Fruit fly (Drosophila melanogaster): ENCODE measurements around the gene TP53INP.
A peak's percentile ranks its signal among the peaks of the same experiment; 100 is the strongest.

The TP53INP gene

DNA sequence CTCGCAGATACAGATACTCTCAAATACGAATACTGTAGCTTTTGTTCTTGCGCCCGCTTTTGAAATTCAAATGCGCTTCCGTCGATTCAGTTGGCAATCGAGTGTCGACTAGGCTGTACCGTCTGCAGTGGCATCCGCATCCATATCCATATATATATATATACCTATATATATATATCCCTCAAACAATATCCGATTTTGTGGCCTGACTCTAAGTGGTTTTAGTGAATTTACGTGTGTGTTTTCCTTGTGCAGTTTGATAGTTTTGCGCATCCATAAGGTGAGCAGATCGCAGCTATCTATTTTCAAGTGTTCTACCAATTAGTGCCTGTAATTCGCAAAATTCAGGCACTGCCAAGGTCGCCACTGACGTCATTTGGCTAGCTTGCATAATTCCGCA, 7.8 kb downstream of the TP53INP start:
- TF ChIP-seq Pdp1 (GFP tag; optimal IDR thresholded peaks at IDR 0.05) (peak in 1 of 2 experiments; percentile 30), CG17802 (tag; optimal IDR thresholded peaks at IDR 0.05) (no peak), sens (GFP tag) (peak; percentile 40), CG34422 (GFP tag; IDR thresholded peaks at IDR 0.05) (no peak), CG8388 (GFP tag; optimal IDR thresholded peaks at IDR 0.05) (no peak), CG8290 (GFP tag; optimal IDR thresholded peaks at IDR 0.05) (no peak), CG8290 (tag; optimal IDR thresholded peaks at IDR 0.05) (peak in 1 of 2 experiments; percentile 7)

dm6 chr3L:4415326-4416274, 8.9 kb downstream of the TP53INP start:
- TF ChIP-seq stc (GFP tag; IDR thresholded peaks at IDR 0.05): no peak
- TF ChIP-seq CG12219 (GFP tag; optimal IDR thresholded peaks at IDR 0.05): no peak
- no peak for TF ChIP-seq Trl (optimal IDR thresholded peaks at IDR 0.05)
- no peak for TF ChIP-seq Trl (GFP tag; optimal IDR thresholded peaks at IDR 0.05)
- no peak for TF ChIP-seq HLH54F (GFP tag; optimal IDR thresholded peaks at IDR 0.05)
- TF ChIP-seq ase (GFP tag; IDR thresholded peaks at IDR 0.05): no peak
- no peak for TF ChIP-seq TFAM (GFP tag; optimal IDR thresholded peaks at IDR 0.05)
- TF ChIP-seq sc (optimal IDR thresholded peaks at IDR 0.05): no peak
- TF ChIP-seq sc (GFP tag; optimal IDR thresholded peaks at IDR 0.05): no peak
- TF ChIP-seq Elba2 (GFP tag; optimal IDR thresholded peaks at IDR 0.05): no peak
- TF ChIP-seq CG13894 (tag; optimal IDR thresholded peaks at IDR 0.05): peak; percentile 87
- TF ChIP-seq insv (GFP tag; optimal IDR thresholded peaks at IDR 0.05): no peak
- no peak for TF ChIP-seq CG1529 (GFP tag; optimal IDR thresholded peaks at IDR 0.05)
- TF ChIP-seq CG4404 (GFP tag; IDR thresholded peaks at IDR 0.05): no peak
- no peak for TF ChIP-seq Deaf1 (tag; optimal IDR thresholded peaks at IDR 0.05)
- peak; percentile 61 for TF ChIP-seq CG12769 (tag; optimal IDR thresholded peaks at IDR 0.05)
- no peak for TF ChIP-seq ham (GFP tag; IDR thresholded peaks at IDR 0.05)
- no peak for TF ChIP-seq Chrac-16 (GFP tag; optimal IDR thresholded peaks at IDR 0.05)
- no peak for TF ChIP-seq p53 (GFP tag; optimal IDR thresholded peaks at IDR 0.05)
- TF ChIP-seq gt (GFP tag; IDR thresholded peaks at IDR 0.05): no peak
- TF ChIP-seq lab (GFP tag; optimal IDR thresholded peaks at IDR 0.05): peak; percentile 21
- TF ChIP-seq Mes4 (GFP tag; optimal IDR thresholded peaks at IDR 0.05): no peak
- no peak for TF ChIP-seq D (optimal IDR thresholded peaks at IDR 0.05)
- no peak for TF ChIP-seq D (GFP tag; optimal IDR thresholded peaks at IDR 0.05)
- peak; percentile 72 for TF ChIP-seq Med (GFP tag)
- TF ChIP-seq CG13287 (GFP tag; IDR thresholded peaks at IDR 0.05; ENCODE audit: partially characterized antibody): no peak
- no peak for TF ChIP-seq Vsx1 (GFP tag; optimal IDR thresholded peaks at IDR 0.05)
- TF ChIP-seq emc (GFP tag; optimal IDR thresholded peaks at IDR 0.05): no peak
- TF ChIP-seq cas (GFP tag; IDR thresholded peaks at IDR 0.05): no peak
- no peak for TF ChIP-seq CG11398 (GFP tag; optimal IDR thresholded peaks at IDR 0.05)
- TF ChIP-seq CG5953 (GFP tag; IDR thresholded peaks at IDR 0.05): no peak
- peak in 1 of 2 experiments; percentile 92 for TF ChIP-seq Pdp1 (GFP tag; optimal IDR thresholded peaks at IDR 0.05)
- TF ChIP-seq vvl (GFP tag; IDR thresholded peaks at IDR 0.05): no peak
- no peak for TF ChIP-seq danr (GFP tag; IDR thresholded peaks at IDR 0.05)
- no peak for TF ChIP-seq CG11695 (GFP tag; IDR thresholded peaks at IDR 0.05)
- TF ChIP-seq CG12942 (GFP tag; optimal IDR thresholded peaks at IDR 0.05): no peak
- no peak for TF ChIP-seq CG31388 (GFP tag; optimal IDR thresholded peaks at IDR 0.05)
- TF ChIP-seq CG15514 (GFP tag; optimal IDR thresholded peaks at IDR 0.05): peak; percentile 6
- no peak for TF ChIP-seq CG18011 (GFP tag; optimal IDR thresholded peaks at IDR 0.05)
- no peak for TF ChIP-seq repo (GFP tag; optimal IDR thresholded peaks at IDR 0.05)
- TF ChIP-seq CG1603 (tag; optimal IDR thresholded peaks at IDR 0.05): no peak
- TF ChIP-seq CG10979 (tag; optimal IDR thresholded peaks at IDR 0.05): no peak
- TF ChIP-seq Optix (GFP tag; IDR thresholded peaks at IDR 0.05): no peak
- no peak for TF ChIP-seq sisA (GFP tag; IDR thresholded peaks at IDR 0.05)
